Fruit fly (Drosophila melanogaster) whole organism, wandering third instar larva: ENCODE data around the gene CG13857.
A peak's percentile ranks its signal among the peaks of the same experiment; 100 is the strongest.

Experiments
- Abd-B ChIP-seq: fragments of >200 bp; optimal IDR thresholded peaks from 2 replicates; lab custom pipeline; 2017; ENCODE audit warnings: missing biosample characterization, missing genetic modification characterization
- CG32264 ChIP-seq: fragments of 200-800 bp; sonication (Bioruptor generic); optimal IDR thresholded peaks from 2 replicates; lab custom pipeline; 2016; ENCODE audit warnings: missing biosample characterization, missing genetic modification characterization
- CG9705 ChIP-seq: fragments of 200-800 bp; sonication (Bioruptor generic); optimal IDR thresholded peaks from 2 replicates; lab custom pipeline; 2018; ENCODE audit warnings: missing biosample characterization, mild to moderate bottlenecking, missing genetic modification characterization
- CrebA ChIP-seq: fragments of 200-800 bp; sonication (Bioruptor generic); optimal IDR thresholded peaks from 2 replicates; lab custom pipeline; 2016; ENCODE audit warnings: missing biosample characterization, mild to moderate bottlenecking, missing genetic modification characterization, borderline replicate concordance
- Dfd ChIP-seq: fragments of >200 bp; optimal IDR thresholded peaks from 2 replicates; lab custom pipeline; 2017; ENCODE audit warnings: missing biosample characterization, missing genetic modification characterization
- Dif ChIP-seq: fragments of 200-275, 200-300 bp; sonication (Bioruptor generic); optimal IDR thresholded peaks from 2 replicates; lab custom pipeline; 2018; ENCODE audit warnings: missing biosample characterization, missing genetic modification characterization; ENCODE audit not compliant: partially characterized antibody
- GATAd ChIP-seq: sonication (Bioruptor generic); optimal IDR thresholded peaks from 2 replicates; lab custom pipeline; 2016; ENCODE audit warnings: missing biosample characterization, missing genetic modification characterization
- HLH106 ChIP-seq: fragments of 200-800 bp; optimal IDR thresholded peaks from 3 replicates; lab custom pipeline; 2019; ENCODE audit warnings: missing biosample characterization, mild to moderate bottlenecking, missing genetic modification characterization, moderate library complexity
- Hnf4 ChIP-seq: fragments of 200-800 bp; sonication (Bioruptor generic); optimal IDR thresholded peaks from 2 replicates; lab custom pipeline; 2016; ENCODE audit warnings: missing biosample characterization, mild to moderate bottlenecking, missing genetic modification characterization
- Hr78 ChIP-seq: fragments of >200 bp; optimal IDR thresholded peaks from 2 replicates; lab custom pipeline; 2017; ENCODE audit warnings: missing biosample characterization, missing genetic modification characterization
- Hr83 ChIP-seq: fragments of 200-300 bp; sonication (Bioruptor generic); optimal IDR thresholded peaks from 2 replicates; lab custom pipeline; 2016; ENCODE audit warnings: missing biosample characterization, mild to moderate bottlenecking, missing genetic modification characterization, moderate library complexity; ENCODE audit not compliant: poor library complexity, severe bottlenecking
- Jra ChIP-seq: sonication (Bioruptor generic); optimal IDR thresholded peaks from 2 replicates; lab custom pipeline; 2016; ENCODE audit warnings: missing biosample characterization, missing genetic modification characterization
- Mio ChIP-seq: sonication (Bioruptor generic); optimal IDR thresholded peaks from 2 replicates; lab custom pipeline; 2016; ENCODE audit warnings: missing biosample characterization, missing genetic modification characterization
- Myc ChIP-seq: fragments of >200 bp; optimal IDR thresholded peaks from 2 replicates; lab custom pipeline; 2017
- N ChIP-seq: fragments of >200 bp; optimal IDR thresholded peaks from 2 replicates; lab custom pipeline; 2018; ENCODE audit warnings: missing biosample characterization, missing external identifiers, missing genetic modification characterization
- OdsH ChIP-seq: fragments of 200-800 bp; sonication (Bioruptor generic); optimal IDR thresholded peaks from 2 replicates; lab custom pipeline; 2016; ENCODE audit warnings: missing biosample characterization, mild to moderate bottlenecking, missing genetic modification characterization
- Rel ChIP-seq, 2 experiments: fragments of 200-800 bp; sonication (Bioruptor generic) in 1 of 2; optimal IDR thresholded peaks; 2 replicates in 1 of 2; 3 replicates in 1 of 2; lab custom pipeline; 2016 to 2019; ENCODE audit warnings: mild to moderate bottlenecking in 2 of 2, missing biosample characterization in 2 of 2, missing genetic modification characterization in 2 of 2, moderate library complexity in 1 of 2
- Sp1 ChIP-seq: fragments of 200-800 bp; sonication (Bioruptor generic); optimal IDR thresholded peaks from 3 replicates; lab custom pipeline; 2019; ENCODE audit warnings: missing biosample characterization, mild to moderate bottlenecking, missing genetic modification characterization, moderate library complexity
- Vsx2 ChIP-seq: fragments of 200-300, 225-300 bp; sonication (Bioruptor generic); optimal IDR thresholded peaks from 2 replicates; lab custom pipeline; 2018; ENCODE audit warnings: missing biosample characterization, missing genetic modification characterization; ENCODE audit not compliant: partially characterized antibody
- br ChIP-seq: fragments of 200-800 bp; sonication (Bioruptor generic); optimal IDR thresholded peaks from 2 replicates; lab custom pipeline; 2016; ENCODE audit warnings: missing biosample characterization, missing genetic modification characterization
- brk ChIP-seq: fragments of 200-800 bp; sonication (Bioruptor generic); optimal IDR thresholded peaks from 2 replicates; lab custom pipeline; 2016; ENCODE audit warnings: missing biosample characterization, mild to moderate bottlenecking, missing genetic modification characterization
- dl ChIP-seq, 2 experiments: fragments of 175-275, 200-275 bp in 1 of 2; fragments of 200-275 bp in 1 of 2; sonication (Bioruptor generic); optimal IDR thresholded peaks; lab custom pipeline; 2018; ENCODE audit warnings: mild to moderate bottlenecking in 2 of 2, missing biosample characterization in 2 of 2, missing genetic modification characterization in 2 of 2, moderate library complexity in 2 of 2; ENCODE audit not compliant: partially characterized antibody in 2 of 2, insufficient read depth in 1 of 2
- dmrt93B ChIP-seq: fragments of 200-800 bp; sonication (Bioruptor generic); optimal IDR thresholded peaks from 2 replicates; lab custom pipeline; 2018; ENCODE audit warnings: missing biosample characterization, mild to moderate bottlenecking, missing genetic modification characterization
- ey ChIP-seq: fragments of 200-800 bp; sonication (Bioruptor generic); optimal IDR thresholded peaks from 2 replicates; lab custom pipeline; 2016; ENCODE audit warnings: missing biosample characterization, missing genetic modification characterization
- foxo ChIP-seq, 2 experiments: fragments of 200-800 bp; sonication (Bioruptor generic); optimal IDR thresholded peaks; 2 replicates in 1 of 2; 3 replicates in 1 of 2; lab custom pipeline; 2016 to 2017; ENCODE audit warnings: missing biosample characterization in 2 of 2, missing genetic modification characterization in 2 of 2
- fru ChIP-seq: fragments of 200-800 bp; sonication (Bioruptor generic); optimal IDR thresholded peaks from 3 replicates; lab custom pipeline; 2016; ENCODE audit warnings: missing biosample characterization, mild to moderate bottlenecking, missing genetic modification characterization
- h ChIP-seq: fragments of 200-800 bp; sonication (Bioruptor generic); optimal IDR thresholded peaks from 3 replicates; lab custom pipeline; 2016; ENCODE audit warnings: missing biosample characterization, mild to moderate bottlenecking, missing genetic modification characterization
- jim ChIP-seq: fragments of 175-275, 200-325 bp; sonication (Bioruptor generic); optimal IDR thresholded peaks from 2 replicates; lab custom pipeline; 2016; ENCODE audit warnings: missing biosample characterization, mild to moderate bottlenecking, missing genetic modification characterization
- lola ChIP-seq: fragments of >200 bp; optimal IDR thresholded peaks from 2 replicates; lab custom pipeline; 2017; ENCODE audit warnings: missing biosample characterization, missing genetic modification characterization
- pan ChIP-seq: fragments of >200 bp; optimal IDR thresholded peaks from 2 replicates; lab custom pipeline; 2017
- psq ChIP-seq: fragments of 200-800 bp; sonication (Bioruptor generic); optimal IDR thresholded peaks from 3 replicates; lab custom pipeline; 2017; ENCODE audit warnings: missing biosample characterization, mild to moderate bottlenecking, missing genetic modification characterization, moderate library complexity
- rgr ChIP-seq: fragments of 200-800 bp; sonication (Bioruptor generic); optimal IDR thresholded peaks from 3 replicates; lab custom pipeline; 2016; ENCODE audit warnings: missing biosample characterization, mild to moderate bottlenecking, missing genetic modification characterization
- sage ChIP-seq: fragments of 200-800 bp; sonication (Bioruptor generic); optimal IDR thresholded peaks from 2 replicates; lab custom pipeline; 2016; ENCODE audit warnings: missing biosample characterization, mild to moderate bottlenecking, missing genetic modification characterization
- sv ChIP-seq: fragments of 200-800 bp; sonication (Bioruptor generic); optimal IDR thresholded peaks from 3 replicates; lab custom pipeline; 2016; ENCODE audit warnings: missing biosample characterization, missing genetic modification characterization
- tai ChIP-seq: sonication (Bioruptor generic); optimal IDR thresholded peaks from 2 replicates; lab custom pipeline; 2016; ENCODE audit warnings: missing biosample characterization, missing genetic modification characterization
- usp ChIP-seq: fragments of >200 bp; optimal IDR thresholded peaks from 2 replicates; lab custom pipeline; 2017; ENCODE audit warnings: missing biosample characterization, missing genetic modification characterization
- woc ChIP-seq: sonication (Bioruptor generic); optimal IDR thresholded peaks from 2 replicates; lab custom pipeline; 2016; ENCODE audit warnings: missing biosample characterization, mild to moderate bottlenecking, missing genetic modification characterization

Gene CG13857

dm6 chr3R:22420911-22421310 is 27.0 kb upstream of the CG13857 start, which contains the start of the genes Nop56 and mats:
Gene Nop56 (minus strand): TSS chr3R:22421068.
Gene mats (plus strand): TSS chr3R:22421161.
- TF ChIP-seq Rel (GFP tag; optimal IDR thresholded peaks at IDR 0.05; lab: Kevin White, UChicago) (no peak), Rel (tag; optimal IDR thresholded peaks at IDR 0.05; lab: Kevin White, UChicago) (peak; percentile 42), sage (GFP tag; lab: Kevin White, UChicago) (peak; percentile 31), pan (lab: Kevin White, UChicago) (no peak), lola (GFP tag; lab: Kevin White, UChicago) (no peak), sv (GFP tag; lab: Kevin White, UChicago) (no peak), h (GFP tag; lab: Kevin White, UChicago) (peak; percentile 51), Dif (peak; percentile 15), rgr (peak; percentile 55), Myc (peak; percentile 79), HLH106 (tag; lab: Kevin White, UChicago) (no peak), Vsx2 (GFP tag; lab: Kevin White, UChicago) (peak; percentile 55), br (GFP tag; lab: Kevin White, UChicago) (peak; percentile 22), Sp1 (GFP tag; lab: Kevin White, UChicago) (peak; percentile 7)

dm6 chr3R:22411879-22412587 is 18.1 kb upstream of the CG13857 start:
- peak; percentile 43 for TF ChIP-seq fru (GFP tag; lab: Kevin White, UChicago)
- TF ChIP-seq br (GFP tag; lab: Kevin White, UChicago): peak; percentile 49
- peak; percentile 91 for TF ChIP-seq Hr83
- TF ChIP-seq dl (GFP tag; optimal IDR thresholded peaks at IDR 0.05; lab: Kevin White, UChicago; ENCODE audit: insufficient read depth in 1 of 2, partially characterized antibody in 2 of 2): no peak
- peak; percentile 59 for TF ChIP-seq rgr
- no peak for TF ChIP-seq brk
- no peak for TF ChIP-seq Rel (GFP tag; optimal IDR thresholded peaks at IDR 0.05; lab: Kevin White, UChicago)
- peak; percentile 33 for TF ChIP-seq Rel (tag; optimal IDR thresholded peaks at IDR 0.05; lab: Kevin White, UChicago)
- peak in 1 of 2 experiments; percentile 12 for TF ChIP-seq foxo (GFP tag; optimal IDR thresholded peaks at IDR 0.05; lab: Kevin White, UChicago)
- no peak for TF ChIP-seq CG32264
- TF ChIP-seq OdsH (GFP tag; lab: Kevin White, UChicago): peak; percentile 59
- peak; percentile 23 for TF ChIP-seq sage (GFP tag; lab: Kevin White, UChicago)
- TF ChIP-seq h (GFP tag; lab: Kevin White, UChicago): peak; percentile 57
- peak; percentile 58 for TF ChIP-seq Hnf4 (GFP tag; lab: Kevin White, UChicago)
- peak; percentile 34 for TF ChIP-seq Sp1 (GFP tag; lab: Kevin White, UChicago)

dm6 chr3R:22410537-22411360 is 16.8 kb upstream of the CG13857 start, which contains the start of the genes CG13850 and lqfR:
Gene CG13850 (minus strand): TSS chr3R:22410915.
Gene lqfR (plus strand): TSS chr3R:22411301.
- TF ChIP-seq HLH106 (tag; lab: Kevin White, UChicago) (peak; percentile 74), Vsx2 (GFP tag; lab: Kevin White, UChicago) (no peak), jim (GFP tag; lab: Kevin White, UChicago) (no peak), woc (GFP tag; lab: Kevin White, UChicago) (peak; percentile 94), Rel (GFP tag; optimal IDR thresholded peaks at IDR 0.05; lab: Kevin White, UChicago) (no peak), Rel (tag; optimal IDR thresholded peaks at IDR 0.05; lab: Kevin White, UChicago) (peak; percentile 48), Abd-B (GFP tag; lab: Kevin White, UChicago) (no peak), Sp1 (GFP tag; lab: Kevin White, UChicago) (peak; percentile 75), rgr (peak; percentile 80), Hr78 (GFP tag; lab: Kevin White, UChicago) (no peak), fru (GFP tag; lab: Kevin White, UChicago) (peak; percentile 86), lola (GFP tag; lab: Kevin White, UChicago) (no peak), Hnf4 (GFP tag; lab: Kevin White, UChicago) (peak; percentile 86), Dif (no peak), usp (GFP tag; lab: Kevin White, UChicago) (no peak), ey (GFP tag; lab: Kevin White, UChicago) (peak; percentile 75), OdsH (GFP tag; lab: Kevin White, UChicago) (peak; percentile 76), dl (GFP tag; optimal IDR thresholded peaks at IDR 0.05; lab: Kevin White, UChicago; ENCODE audit: insufficient read depth in 1 of 2, partially characterized antibody in 2 of 2) (no peak), Dfd (GFP tag; lab: Kevin White, UChicago) (no peak), pan (lab: Kevin White, UChicago) (no peak), Jra (peak; percentile 85), GATAd (peak; percentile 41), dmrt93B (GFP tag; lab: Kevin White, UChicago) (peak; percentile 80), psq (GFP tag; lab: Kevin White, UChicago) (peak; percentile 77), sage (GFP tag; lab: Kevin White, UChicago) (peak; percentile 44), CG9705 (GFP tag; lab: Kevin White, UChicago) (peak; percentile 59), N (GFP tag; lab: Kevin White, UChicago) (no peak), h (GFP tag; lab: Kevin White, UChicago) (peak; percentile 86), tai (GFP tag; lab: Kevin White, UChicago) (no peak), Mio (peak; percentile 38), sv (GFP tag; lab: Kevin White, UChicago) (peak; percentile 79), CrebA (GFP tag; lab: Kevin White, UChicago) (no peak), brk (no peak), Myc (peak; percentile 99), br (GFP tag; lab: Kevin White, UChicago) (peak; percentile 77), foxo (GFP tag; optimal IDR thresholded peaks at IDR 0.05; lab: Kevin White, UChicago) (peak in 1 of 2 experiments; percentile 85), Hr83 (peak; percentile 59), CG32264 (peak; percentile 3)
